Worm (Caenorhabditis elegans) whole organism, L4 larva: ENCODE data around the gene anmt-3.

Source experiments
- F10B5.3 ChIP-seq: sonication (generic microtip); optimal IDR thresholded peaks from 2 replicates; lab custom pipeline; 2016; ENCODE audit warnings: mild to moderate bottlenecking, missing genetic modification characterization, missing compliant biosample characterization
- F44E2.7 ChIP-seq: fragments of 200-800 bp; sonication (Bioruptor generic); IDR thresholded peaks from 2 replicates; pipeline ENCODE4 v2.1.2; 2022; ENCODE audit warnings: missing genetic modification characterization, missing compliant biosample characterization
- F49E8.2 ChIP-seq: sonication (generic microtip); optimal IDR thresholded peaks from 2 replicates; lab custom pipeline; 2016; ENCODE audit warnings: missing compliant biosample characterization, mild to moderate bottlenecking, missing genetic modification characterization, borderline replicate concordance
- R02D3.7 ChIP-seq: fragments of 150-350 bp; sonication (generic microtip); optimal IDR thresholded peaks from 3 replicates; lab custom pipeline; 2014; ENCODE audit warnings: missing biosample characterization, missing genetic modification characterization
- Y75B8A.6 ChIP-seq: fragments of 200-800 bp; sonication (Bioruptor generic); IDR thresholded peaks from 2 replicates; pipeline ENCODE4 v1.3.6; 2022; ENCODE audit warnings: missing genetic modification reagents, missing genetic modification characterization, missing compliant biosample characterization
- ZK546.5 ChIP-seq, 2 experiments: sonication (generic microtip); optimal IDR thresholded peaks; 2 replicates each; lab custom pipeline; 2017; ENCODE audit warnings: missing biosample characterization in 2 of 2, missing genetic modification characterization in 2 of 2
- attf-4 ChIP-seq: sonication (generic microtip); optimal IDR thresholded peaks from 3 replicates; lab custom pipeline; 2017; ENCODE audit warnings: missing biosample characterization, missing genetic modification characterization
- ceh-28 ChIP-seq: fragments of 150-350 bp; optimal IDR thresholded peaks from 2 replicates; lab custom pipeline; 2014; ENCODE audit warnings: missing biosample characterization, missing genetic modification reagents, missing genetic modification characterization
- ceh-32 ChIP-seq: sonication (generic microtip); optimal IDR thresholded peaks from 2 replicates; lab custom pipeline; 2016; ENCODE audit warnings: mild to moderate bottlenecking, missing genetic modification characterization, missing compliant biosample characterization; ENCODE audit not compliant: poor library complexity
- ceh-44 ChIP-seq: fragments of 200-800 bp; sonication (Bioruptor generic); IDR thresholded peaks from 2 replicates; pipeline ENCODE4 v1.3.6; 2022; ENCODE audit warnings: missing genetic modification reagents, missing genetic modification characterization, missing compliant biosample characterization
- cey-2 ChIP-seq: sonication (generic microtip); optimal IDR thresholded peaks from 3 replicates; lab custom pipeline; 2017; ENCODE audit warnings: missing genetic modification characterization, mild to moderate bottlenecking, missing compliant biosample characterization, antibody characterized with exemption, borderline replicate concordance; ENCODE audit not compliant: insufficient read depth
- ctbp-1 ChIP-seq: fragments of 200-800 bp; sonication (Bioruptor generic); IDR thresholded peaks from 2 replicates; pipeline ENCODE4 v1.3.6; 2022; ENCODE audit warnings: missing genetic modification reagents, missing genetic modification characterization, missing compliant biosample characterization
- daf-16 ChIP-seq, 3 experiments: sonication (generic microtip); optimal IDR thresholded peaks; 2 replicates each; lab custom pipeline; 2016 to 2017; ENCODE audit warnings: missing genetic modification characterization in 3 of 3, missing genetic modification reagents in 3 of 3, mild to moderate bottlenecking in 2 of 3, missing compliant biosample characterization in 2 of 3, missing biosample characterization in 1 of 3, moderate library complexity in 1 of 3
- daf-8 ChIP-seq: fragments of 200-800 bp; sonication (Bioruptor generic); IDR thresholded peaks from 2 replicates; pipeline ENCODE4 v1.3.6; 2022; ENCODE audit warnings: missing genetic modification characterization, missing compliant biosample characterization
- dmd-9 ChIP-seq: fragments of 200-800 bp; sonication (Bioruptor generic); IDR thresholded peaks from 2 replicates; pipeline ENCODE4 v1.3.6; 2022; ENCODE audit warnings: missing genetic modification reagents, missing genetic modification characterization, missing compliant biosample characterization
- egl-43 ChIP-seq: fragments of 200-800 bp; sonication (Bioruptor generic); IDR thresholded peaks from 2 replicates; pipeline ENCODE4 v1.3.6; 2022; ENCODE audit warnings: missing genetic modification reagents, missing genetic modification characterization, missing compliant biosample characterization
- fkh-10 ChIP-seq: fragments of 150-350 bp; optimal IDR thresholded peaks from 2 replicates; lab custom pipeline; 2014; ENCODE audit warnings: missing biosample characterization, missing genetic modification reagents, missing genetic modification characterization
- gei-8 ChIP-seq: fragments of 200-800 bp; sonication (Bioruptor generic); optimal IDR thresholded peaks from 2 replicates; lab custom pipeline; 2018; ENCODE audit warnings: mild to moderate bottlenecking, missing genetic modification characterization, missing compliant biosample characterization
- hif-1 ChIP-seq, 2 experiments: sonication (generic microtip); optimal IDR thresholded peaks; 2 replicates each; lab custom pipeline; 2016 to 2017; ENCODE audit warnings: missing compliant biosample characterization in 2 of 2, missing genetic modification characterization in 2 of 2, missing genetic modification reagents in 2 of 2, missing genotype in 2 of 2, mild to moderate bottlenecking in 1 of 2
- hlh-30 ChIP-seq: sonication (generic microtip); optimal IDR thresholded peaks from 2 replicates; lab custom pipeline; 2017; ENCODE audit warnings: antibody characterized with exemption, mild to moderate bottlenecking, missing genetic modification characterization, missing compliant biosample characterization; ENCODE audit not compliant: insufficient read depth
- jun-1 ChIP-seq: fragments of 150-350 bp; optimal IDR thresholded peaks from 2 replicates; lab custom pipeline; 2014; ENCODE audit warnings: missing biosample characterization, missing genetic modification reagents, missing genetic modification characterization
- lim-7 ChIP-seq: fragments of 200-800 bp; sonication (Bioruptor generic); IDR thresholded peaks from 2 replicates; pipeline ENCODE4 v1.3.6; 2022; ENCODE audit warnings: missing genetic modification characterization, missing compliant biosample characterization
- lin-1 ChIP-seq: fragments of 200-800 bp; sonication (Bioruptor generic); IDR thresholded peaks from 2 replicates; pipeline ENCODE4 v1.3.6; 2022; ENCODE audit warnings: missing genetic modification reagents, missing genetic modification characterization, missing compliant biosample characterization
- lin-29 ChIP-seq: fragments of 200-800 bp; sonication (Bioruptor generic); IDR thresholded peaks from 2 replicates; pipeline ENCODE4 v1.3.6; 2022; ENCODE audit warnings: missing genetic modification reagents, missing genetic modification characterization, missing compliant biosample characterization
- lin-38 ChIP-seq: fragments of 200-800 bp; sonication (Bioruptor generic); IDR thresholded peaks from 2 replicates; pipeline ENCODE4 v1.3.6; 2022; ENCODE audit warnings: missing genetic modification reagents, missing genetic modification characterization, missing compliant biosample characterization
- madf-9 ChIP-seq: fragments of 200-800 bp; sonication (Bioruptor generic); conservative IDR thresholded peaks from 2 replicates; pipeline ENCODE4 v1.3.6; 2022; ENCODE audit warnings: missing genetic modification reagents, missing genetic modification characterization, missing compliant biosample characterization
- mdt-29 ChIP-seq: fragments of 200-800 bp; sonication (Bioruptor generic); IDR thresholded peaks from 2 replicates; pipeline ENCODE4 v1.3.6; 2022; ENCODE audit warnings: missing genetic modification reagents, missing genetic modification characterization, missing compliant biosample characterization
- mep-1 ChIP-seq: fragments of 150-350 bp; sonication (generic microtip); optimal IDR thresholded peaks from 3 replicates; lab custom pipeline; 2014; ENCODE audit warnings: missing biosample characterization, missing genetic modification characterization
- mxl-3 ChIP-seq: fragments of 200-800 bp; sonication (Bioruptor generic); optimal IDR thresholded peaks from 2 replicates; lab custom pipeline; 2018; ENCODE audit warnings: mild to moderate bottlenecking, missing genetic modification characterization, missing compliant biosample characterization
- nhr-102 ChIP-seq: sonication (generic microtip); optimal IDR thresholded peaks from 2 replicates; lab custom pipeline; 2016; ENCODE audit warnings: mild to moderate bottlenecking, missing genetic modification characterization, moderate library complexity, missing compliant biosample characterization
- nhr-111 ChIP-seq: fragments of 200-800 bp; sonication (Bioruptor generic); optimal IDR thresholded peaks from 2 replicates; lab custom pipeline; 2018; ENCODE audit warnings: mild to moderate bottlenecking, missing genetic modification characterization, missing compliant biosample characterization
- nhr-237 ChIP-seq: sonication (generic microtip); optimal IDR thresholded peaks from 2 replicates; lab custom pipeline; 2017; ENCODE audit warnings: missing biosample characterization, missing genetic modification characterization
- nhr-28 ChIP-seq: fragments of 150-350 bp; optimal IDR thresholded peaks from 2 replicates; lab custom pipeline; 2014; ENCODE audit warnings: missing biosample characterization, missing genetic modification characterization
- nhr-41 ChIP-seq: fragments of 200-800 bp; sonication (Bioruptor generic); IDR thresholded peaks from 2 replicates; pipeline ENCODE4 v1.3.6; 2022; ENCODE audit warnings: missing genetic modification reagents, missing genetic modification characterization, missing compliant biosample characterization
- nhr-77 ChIP-seq: fragments of 150-350 bp; optimal IDR thresholded peaks from 2 replicates; lab custom pipeline; 2014; ENCODE audit warnings: missing biosample characterization, missing genetic modification characterization
- snpc-4 ChIP-seq: fragments of 150-350 bp; optimal IDR thresholded peaks from 2 replicates; lab custom pipeline; 2014; ENCODE audit warnings: missing biosample characterization, missing genetic modification characterization
- spr-1 ChIP-seq: sonication (generic microtip); optimal IDR thresholded peaks from 2 replicates; lab custom pipeline; 2016; ENCODE audit warnings: mild to moderate bottlenecking, missing genetic modification characterization, missing compliant biosample characterization
- spr-3 ChIP-seq: fragments of 200-800 bp; sonication (Bioruptor generic); optimal IDR thresholded peaks from 2 replicates; lab custom pipeline; 2018; ENCODE audit warnings: mild to moderate bottlenecking, missing genetic modification characterization, missing compliant biosample characterization
- tra-1 ChIP-seq: fragments of 200-800 bp; sonication (Bioruptor generic); IDR thresholded peaks from 2 replicates; pipeline ENCODE4 v1.3.6; 2022; ENCODE audit warnings: missing genetic modification reagents, missing genetic modification characterization, missing compliant biosample characterization
- unc-130 ChIP-seq: sonication (generic microtip); optimal IDR thresholded peaks from 2 replicates; lab custom pipeline; 2016; ENCODE audit warnings: missing genetic modification reagents, missing genetic modification characterization, missing compliant biosample characterization
- unc-62 ChIP-seq, 3 experiments: fragments of 150-350 bp in 1 of 3; sonication (generic microtip); optimal IDR thresholded peaks in 2 of 3; peaks in 1 of 3; 1 replicate in 1 of 3; 2 replicates in 2 of 3; lab custom pipeline; 2014 to 2017; ENCODE audit warnings: missing biosample characterization in 3 of 3, missing genetic modification characterization in 3 of 3, missing genetic modification reagents in 3 of 3, missing genotype in 1 of 3
- zip-2 ChIP-seq: fragments of 150-350 bp; optimal IDR thresholded peaks from 2 replicates; lab custom pipeline; 2014; ENCODE audit warnings: missing biosample characterization, missing genetic modification characterization

Gene anmt-3

ce11 chrV:9948840-9949239, 9.3 kb downstream of the anmt-3 start, which contains the start of gene nlp-58:
nlp-58 (minus strand) TSS chrV:9948940.
- TF ChIP-seq dmd-9 (GFP tag; lab: Robert Waterston, UW): no peak
- no peak for TF ChIP-seq lin-38
- TF ChIP-seq hlh-30 (tag; lab: Kevin White, UChicago): no peak
- no peak for TF ChIP-seq mdt-29 (GFP tag; lab: Robert Waterston, UW)
- TF ChIP-seq nhr-41: no peak
- no peak for TF ChIP-seq fkh-10 (GFP tag; lab: Kevin White, UChicago)
- TF ChIP-seq zip-2 (tag; lab: Kevin White, UChicago): no peak
- no peak for TF ChIP-seq lim-7
- TF ChIP-seq ctbp-1: no peak
- TF ChIP-seq madf-9: no peak
- no peak for TF ChIP-seq spr-3 (GFP tag; lab: Kevin White, UChicago)
- TF ChIP-seq F10B5.3: no peak
- TF ChIP-seq attf-4 (tag; lab: Kevin White, UChicago): no peak
- TF ChIP-seq egl-43 (GFP tag; lab: Robert Waterston, UW): no peak
- TF ChIP-seq nhr-111 (GFP tag; lab: Kevin White, UChicago): no peak
- TF ChIP-seq snpc-4: no peak

DNA sequence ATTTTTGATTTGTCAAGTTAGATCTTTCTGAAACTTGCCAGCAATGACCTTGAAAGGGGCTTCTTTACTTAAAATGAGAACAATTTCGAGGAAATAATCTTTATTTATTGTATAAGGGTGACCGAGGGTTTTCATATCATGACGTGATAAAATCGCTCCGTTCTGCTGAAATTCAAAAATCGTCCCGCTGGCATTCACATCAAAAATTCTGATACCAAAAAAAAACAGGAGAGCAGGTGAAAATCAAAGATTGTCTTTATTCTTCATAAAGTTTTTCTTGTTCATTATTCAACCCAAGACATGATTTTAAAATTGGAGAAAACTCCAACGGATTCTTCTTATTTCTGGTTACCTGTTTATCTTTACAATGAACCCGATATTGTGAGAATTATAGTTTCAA, 14.0 kb downstream of the anmt-3 start, which contains the start of gene sre-28:
Gene sre-28 (plus strand): TSS at position 301 of the 400 bp plus-strand sequence.
- TF ChIP-seq unc-62 (GFP tag; optimal IDR thresholded peaks at IDR 0.05 in 1 of 2; lab: Kevin White, UChicago) (peak in 1 of 2 experiments; percentile 19), unc-62 (tag; optimal IDR thresholded peaks at IDR 0.05; lab: Kevin White, UChicago) (no peak), cey-2 (no peak)

ce11 chrV:9943039-9943438, 15.1 kb downstream of the anmt-3 start, which contains the start of gene fipr-12:
fipr-12 (plus strand) TSS chrV:9943339.
- peak in 1 of 2 experiments; percentile 70 for TF ChIP-seq unc-62 (GFP tag; optimal IDR thresholded peaks at IDR 0.05 in 1 of 2; lab: Kevin White, UChicago)
- no peak for TF ChIP-seq unc-62 (tag; optimal IDR thresholded peaks at IDR 0.05; lab: Kevin White, UChicago)
- TF ChIP-seq spr-1 (tag; lab: Kevin White, UChicago): no peak

- TF ChIP-seq daf-16 (GFP tag; optimal IDR thresholded peaks at IDR 0.05; lab: Kevin White, UChicago): no peak
- TF ChIP-seq daf-16 (tag; optimal IDR thresholded peaks at IDR 0.05; lab: Kevin White, UChicago): no peak
- TF ChIP-seq lin-1 (GFP tag; lab: Robert Waterston, UW): no peak
- TF ChIP-seq nhr-102: no peak
- TF ChIP-seq hlh-30 (tag; lab: Kevin White, UChicago): no peak
- no peak for TF ChIP-seq mep-1
- no peak for TF ChIP-seq spr-3 (GFP tag; lab: Kevin White, UChicago)
- TF ChIP-seq daf-8: no peak
- no peak for TF ChIP-seq lin-29 (GFP tag; lab: Robert Waterston, UW)
Measured at ce11 chrV:9937435-9937834, 20.7 kb downstream of the anmt-3 start, which contains the start of gene srj-33. srj-33 (minus strand) TSS chrV:9937535.

DNA sequence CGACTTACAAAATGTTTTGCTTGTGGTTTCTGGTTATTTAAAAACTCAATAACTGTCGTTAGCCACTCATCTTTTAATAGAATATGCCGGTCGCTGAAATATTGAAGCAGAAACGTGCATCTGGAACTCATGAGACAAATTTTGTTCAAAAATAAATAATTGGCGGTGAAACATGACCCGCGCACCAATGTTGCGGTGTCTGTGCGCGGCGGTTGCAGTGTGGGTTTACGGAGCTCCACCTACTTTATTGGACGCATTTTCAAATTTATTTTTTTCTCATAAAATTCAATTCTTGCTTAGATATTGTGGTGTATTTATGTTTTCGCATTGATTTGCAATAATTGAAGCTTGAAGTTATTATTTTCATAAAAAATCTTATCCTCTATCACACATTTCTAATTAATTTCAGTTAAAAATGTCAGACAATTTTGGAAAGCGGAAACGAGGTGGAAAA, 27.5 kb downstream of the anmt-3 start, which contains the start of the genes rmh-2 and suds-3:
Gene rmh-2 (minus strand): TSS at position 164 of the 454 bp plus-strand sequence.
Gene suds-3 (plus strand): TSS at position 404 of the 454 bp plus-strand sequence.
- TF ChIP-seq unc-130 (GFP tag; lab: Kevin White, UChicago) (no peak), gei-8 (GFP tag; lab: Kevin White, UChicago) (no peak), F44E2.7 (no peak), F49E8.2 (tag; lab: Kevin White, UChicago) (no peak), nhr-28 (tag; lab: Kevin White, UChicago) (peak; percentile 23), cey-2 (no peak), hif-1 (tag; optimal IDR thresholded peaks at IDR 0.05; lab: Kevin White, UChicago) (no peak), ceh-28 (tag; lab: Kevin White, UChicago) (no peak), nhr-77 (peak; percentile 1), ceh-44 (GFP tag; lab: Robert Waterston, UW) (no peak), R02D3.7 (tag; lab: Kevin White, UChicago) (peak; percentile 85), tra-1 (GFP tag; lab: Robert Waterston, UW) (no peak), madf-9 (no peak), ZK546.5 (tag; optimal IDR thresholded peaks at IDR 0.05; lab: Kevin White, UChicago) (no peak), nhr-237 (tag; lab: Kevin White, UChicago) (no peak), Y75B8A.6 (GFP tag; lab: Robert Waterston, UW) (no peak), jun-1 (no peak), ceh-32 (tag; lab: Kevin White, UChicago) (no peak), mxl-3 (GFP tag; lab: Kevin White, UChicago) (no peak)
